Fruit fly (Drosophila melanogaster) whole organism, larva: ENCODE measurements around the gene CG12502.

Experiments
- noc ChIP-seq: fragments of 200-800 bp; sonication (Bioruptor generic); optimal IDR thresholded peaks from 3 replicates; lab custom pipeline; 2019; ENCODE audit warnings: missing biosample characterization, mild to moderate bottlenecking, missing genetic modification characterization, moderate library complexity

CG12502 gene

DNA sequence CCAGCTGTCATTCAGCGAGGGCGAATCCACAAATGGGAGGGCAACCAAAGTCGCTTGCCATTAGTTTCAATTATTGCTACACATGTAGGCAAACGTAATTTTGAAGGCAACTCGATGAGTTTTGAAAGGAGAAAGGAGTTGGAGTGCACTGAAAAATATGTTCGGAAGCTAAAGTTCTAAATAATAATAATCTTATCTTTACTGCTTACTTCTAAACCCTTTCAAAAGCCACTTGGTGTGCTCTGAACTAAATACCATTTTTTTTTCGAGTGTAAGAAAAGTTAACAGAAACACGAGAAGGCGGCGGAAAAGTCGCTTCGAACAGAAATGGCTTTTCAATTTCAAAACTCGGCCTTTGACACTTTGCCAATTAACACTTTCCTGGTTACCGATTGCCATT lies 21.6 kb upstream of the CG12502 start, which contains the start of gene Cep290:
Cep290 (plus strand) TSS at position 301 of the 400 bp plus-strand sequence.
- TF ChIP-seq noc (tag; lab: Kevin White, UChicago), result no peak

DNA sequence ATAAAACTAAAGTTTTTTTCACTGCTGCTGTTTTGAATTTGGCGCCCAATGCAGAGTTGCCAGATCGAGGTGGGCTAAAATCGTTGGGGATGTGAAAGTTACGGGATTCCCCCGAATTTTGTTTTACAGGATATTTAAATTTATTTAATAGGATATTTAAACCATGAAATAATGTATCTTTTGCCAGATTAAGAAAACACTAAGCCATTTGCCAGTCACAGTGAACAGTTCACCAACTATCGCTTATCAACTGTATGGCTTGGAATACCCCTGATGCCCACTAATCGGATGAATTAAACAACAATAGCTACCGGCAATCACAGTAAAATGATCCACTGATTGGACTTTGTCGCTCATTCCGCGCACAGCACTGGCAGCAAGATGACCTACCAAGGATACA lies 14.1 kb upstream of the CG12502 start, which contains the start of gene Dci:
Dci (plus strand) TSS at position 286 of the 400 bp plus-strand sequence.
- TF ChIP-seq noc (tag; lab: Kevin White, UChicago), result peak; percentile 41

DNA sequence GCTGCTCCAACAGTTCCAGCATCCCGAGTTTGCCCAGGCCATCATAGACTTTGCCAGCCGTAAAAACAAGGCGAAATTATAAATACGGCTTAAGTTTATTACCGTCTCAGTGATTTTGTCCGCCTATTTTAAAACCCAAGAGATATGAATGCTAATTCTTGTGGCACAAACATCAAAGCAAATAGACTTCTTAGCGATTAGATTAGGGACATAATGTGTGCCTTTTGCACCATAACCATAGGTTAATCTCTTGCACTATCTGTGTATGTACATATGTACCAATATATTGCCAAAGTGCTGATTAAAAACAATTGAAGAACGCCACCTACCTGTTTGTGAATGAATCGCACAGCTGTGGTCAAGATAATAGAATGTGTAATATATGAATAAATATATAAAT lies 12.9 kb upstream of the CG12502 start:
- peak; percentile 66 for TF ChIP-seq noc (tag; lab: Kevin White, UChicago)

DNA sequence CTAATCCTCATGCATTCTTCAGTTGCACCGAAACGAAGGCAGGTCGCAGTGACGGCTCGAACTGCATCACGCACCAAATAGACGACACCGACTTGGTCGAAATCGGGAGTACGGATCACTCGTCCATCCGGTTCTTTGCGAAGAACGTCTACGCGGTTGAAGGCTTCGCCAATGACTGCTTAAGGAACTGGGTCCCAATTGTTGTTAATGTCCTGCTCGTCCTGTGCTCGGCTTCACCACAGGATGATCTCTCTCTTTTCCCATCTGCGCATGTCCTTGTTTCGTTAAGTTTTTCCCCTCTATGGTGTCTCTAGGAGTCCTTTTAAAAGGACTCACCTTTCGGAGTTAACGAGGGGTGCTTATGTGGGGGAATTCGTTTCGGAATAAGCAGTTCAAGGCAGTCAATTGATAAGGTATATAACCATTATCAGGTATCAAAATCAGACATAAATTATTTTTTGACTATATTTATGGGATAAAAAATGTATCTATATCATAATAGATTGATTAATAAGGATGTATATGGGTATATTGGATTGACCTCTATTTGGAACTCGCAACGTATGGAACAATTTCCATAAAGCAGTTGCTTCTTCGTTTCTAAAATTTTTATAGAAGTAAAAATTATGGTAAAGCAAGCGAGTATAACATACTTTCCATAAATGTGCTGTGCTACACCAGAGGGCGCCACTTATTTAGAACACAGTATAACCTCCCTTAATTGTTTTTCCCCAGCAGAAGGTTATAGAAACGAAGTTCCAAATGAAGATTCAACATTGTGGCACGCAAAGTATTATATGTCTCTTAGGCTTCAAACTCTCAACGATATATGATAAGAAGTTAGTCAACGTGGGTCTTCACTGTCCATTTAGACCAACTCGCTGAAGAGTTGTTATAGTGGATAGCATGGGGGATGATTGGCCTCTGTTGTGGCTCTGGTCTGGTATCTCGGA lies 7.9 kb upstream of the CG12502 start, which contains the start of gene dpr20:
dpr20 (minus strand) TSS at position 186 of the 953 bp plus-strand sequence.
- TF ChIP-seq noc (tag; lab: Kevin White, UChicago), result peak; percentile 14

DNA sequence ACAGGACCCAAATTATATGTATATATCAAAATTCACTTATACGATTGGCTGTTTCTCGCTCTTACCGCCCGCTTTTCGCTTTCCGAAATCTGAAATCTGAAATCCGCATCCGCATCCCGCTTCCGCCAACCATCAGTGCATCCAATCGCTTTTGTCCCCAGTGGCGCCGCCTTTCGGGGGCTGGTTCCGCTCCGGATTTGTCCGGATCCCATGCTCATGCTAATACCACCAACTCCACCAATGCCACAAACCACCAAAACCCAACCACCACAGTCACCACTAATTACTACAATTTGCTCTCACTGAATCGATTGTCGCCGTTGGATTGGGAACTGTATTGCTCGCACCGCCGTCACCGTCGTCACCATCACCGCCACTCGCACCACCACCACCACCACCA lies 3.6 kb downstream of the CG12502 start:
- no peak for TF ChIP-seq noc (tag; lab: Kevin White, UChicago)

DNA sequence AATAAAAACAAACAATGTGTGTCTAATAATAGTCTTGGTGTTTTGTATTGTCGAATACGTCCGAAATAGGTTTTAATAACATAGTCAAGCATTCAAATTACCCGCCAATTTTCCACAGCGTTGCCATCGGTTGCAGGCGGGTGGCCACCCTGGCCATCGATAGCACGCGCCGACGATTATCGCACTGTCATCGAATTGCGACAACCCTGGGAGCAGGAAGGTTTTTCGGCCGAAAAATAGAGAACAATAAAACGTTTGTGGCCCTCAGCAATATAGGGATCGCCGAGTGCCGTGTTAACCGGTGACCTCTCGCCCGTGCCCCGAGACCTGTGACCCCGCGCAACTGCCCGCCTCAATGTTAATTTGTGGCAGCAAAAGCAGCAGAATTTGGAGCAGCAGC lies 6.5 kb downstream of the CG12502 start, which contains the start of gene Usp10:
Usp10 (plus strand) TSS at position 187 of the 400 bp plus-strand sequence.
- no peak for TF ChIP-seq noc (tag; lab: Kevin White, UChicago)

DNA sequence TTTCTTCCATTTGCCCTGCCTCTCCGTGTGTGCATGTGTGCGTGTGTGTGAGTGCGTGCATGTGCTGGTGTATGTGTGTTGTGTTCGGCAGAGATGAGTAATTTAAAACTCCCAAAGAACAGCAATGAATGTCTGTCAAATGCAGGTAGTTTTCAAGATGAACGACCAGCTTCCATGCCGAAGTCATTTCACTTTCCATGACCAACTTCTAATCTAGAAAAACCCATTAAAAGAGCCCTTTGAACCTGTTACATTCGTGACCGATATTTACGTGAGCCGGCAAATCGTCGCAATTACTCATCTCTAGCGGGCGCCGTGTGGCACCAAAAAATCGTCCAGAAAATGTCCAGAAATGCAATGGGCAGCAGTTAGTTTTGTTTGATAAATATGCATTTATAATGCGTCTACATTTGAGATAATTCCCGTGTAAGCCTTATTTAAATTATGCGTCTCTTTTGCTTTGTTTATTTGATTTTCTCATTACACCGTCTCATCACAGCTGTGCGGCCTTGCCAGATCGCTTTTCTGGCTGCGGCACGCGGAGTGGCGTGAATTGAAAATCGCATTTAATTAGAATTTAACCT lies 7.3 kb downstream of the CG12502 start:
- TF ChIP-seq noc (tag; lab: Kevin White, UChicago), result no peak

DNA sequence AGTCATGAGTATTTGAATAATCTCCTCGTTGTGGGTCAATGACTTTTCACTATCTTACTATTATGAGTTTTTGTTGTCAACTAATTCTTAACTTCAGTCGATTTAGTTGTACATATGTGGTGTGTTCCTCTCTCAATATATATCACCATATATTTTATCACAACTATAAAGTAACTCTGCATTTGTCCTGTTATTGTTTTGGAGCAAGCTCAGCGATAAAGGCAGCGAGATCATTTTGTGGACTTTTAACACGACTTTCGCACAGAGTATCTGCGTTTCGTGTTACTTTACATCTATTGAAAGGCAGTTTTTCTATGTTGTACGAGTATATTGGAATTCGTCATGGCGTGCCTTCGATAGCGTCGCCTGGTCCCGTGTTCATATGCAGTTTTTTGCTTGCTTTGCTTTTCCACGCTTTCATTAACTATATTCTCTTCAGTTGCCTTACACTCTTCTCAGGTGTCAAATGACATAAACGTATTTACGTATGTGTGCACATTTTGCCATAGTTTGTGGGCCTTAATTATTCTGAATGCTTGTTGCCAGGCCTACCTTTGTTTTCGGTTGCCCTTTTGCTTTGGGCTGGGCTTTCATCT lies 10.3 kb downstream of the CG12502 start:
- peak; percentile 17 for TF ChIP-seq noc (tag; lab: Kevin White, UChicago)

DNA sequence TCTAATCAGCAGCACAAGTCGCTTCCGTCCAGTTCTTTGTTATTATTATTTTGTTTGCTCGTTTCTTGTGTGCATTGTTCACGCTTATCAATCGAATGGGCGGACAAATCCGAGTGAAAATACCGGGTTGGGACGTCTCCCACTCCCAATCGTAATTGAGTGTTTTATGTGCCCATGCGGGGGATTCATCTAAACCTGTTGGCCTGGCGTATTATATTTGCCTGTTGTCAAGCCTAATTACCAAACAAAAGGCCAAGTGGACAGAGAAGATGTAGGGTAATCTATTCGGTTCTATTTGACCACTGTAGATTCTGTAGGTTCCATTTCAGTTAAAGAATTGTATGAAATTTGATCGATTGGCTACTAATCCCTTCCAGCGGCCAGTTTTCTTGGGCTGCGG lies 10.9 kb downstream of the CG12502 start:
- no peak for TF ChIP-seq noc (tag; lab: Kevin White, UChicago)

DNA sequence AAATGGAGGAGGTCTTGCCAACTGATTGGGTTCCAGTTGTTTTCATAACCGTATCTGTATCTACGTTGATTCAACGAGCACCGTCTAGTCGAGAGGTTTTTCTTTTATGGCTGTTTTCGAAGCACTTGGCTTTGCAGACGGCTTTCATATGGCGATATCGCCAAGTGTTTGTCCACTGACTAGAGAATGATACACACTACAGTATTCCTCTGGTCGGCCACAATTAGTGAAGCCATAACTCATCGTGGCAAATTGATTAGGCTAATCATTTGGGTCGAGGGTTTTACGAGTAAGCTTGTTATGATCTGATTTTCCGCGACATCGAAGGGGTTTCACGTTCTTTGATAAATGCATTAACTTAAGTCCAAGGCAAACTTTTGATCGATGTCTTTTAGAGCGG lies 11.5 kb downstream of the CG12502 start:
- peak; percentile 28 for TF ChIP-seq noc (tag; lab: Kevin White, UChicago)

DNA sequence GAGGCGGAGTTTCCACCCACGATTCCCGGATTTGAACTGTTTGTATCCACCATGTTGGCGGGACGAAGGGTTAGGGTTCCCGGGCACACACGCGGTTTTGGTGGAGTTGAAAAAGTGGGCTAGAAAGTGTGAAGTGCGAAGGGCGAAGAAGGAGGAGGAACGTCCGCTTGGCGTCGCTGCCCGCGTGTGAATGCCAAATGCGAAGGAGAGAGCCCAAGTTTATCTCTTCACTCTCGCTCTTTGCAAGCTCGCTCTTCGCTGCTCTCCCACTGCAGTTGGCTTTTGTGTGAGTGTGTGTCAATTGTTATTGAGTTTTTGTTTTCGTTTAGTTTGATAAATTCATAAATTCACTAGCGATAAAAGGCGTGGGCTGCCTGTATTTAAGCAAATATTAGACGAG lies 15.7 kb downstream of the CG12502 start:
- TF ChIP-seq noc (tag; lab: Kevin White, UChicago), result no peak

DNA sequence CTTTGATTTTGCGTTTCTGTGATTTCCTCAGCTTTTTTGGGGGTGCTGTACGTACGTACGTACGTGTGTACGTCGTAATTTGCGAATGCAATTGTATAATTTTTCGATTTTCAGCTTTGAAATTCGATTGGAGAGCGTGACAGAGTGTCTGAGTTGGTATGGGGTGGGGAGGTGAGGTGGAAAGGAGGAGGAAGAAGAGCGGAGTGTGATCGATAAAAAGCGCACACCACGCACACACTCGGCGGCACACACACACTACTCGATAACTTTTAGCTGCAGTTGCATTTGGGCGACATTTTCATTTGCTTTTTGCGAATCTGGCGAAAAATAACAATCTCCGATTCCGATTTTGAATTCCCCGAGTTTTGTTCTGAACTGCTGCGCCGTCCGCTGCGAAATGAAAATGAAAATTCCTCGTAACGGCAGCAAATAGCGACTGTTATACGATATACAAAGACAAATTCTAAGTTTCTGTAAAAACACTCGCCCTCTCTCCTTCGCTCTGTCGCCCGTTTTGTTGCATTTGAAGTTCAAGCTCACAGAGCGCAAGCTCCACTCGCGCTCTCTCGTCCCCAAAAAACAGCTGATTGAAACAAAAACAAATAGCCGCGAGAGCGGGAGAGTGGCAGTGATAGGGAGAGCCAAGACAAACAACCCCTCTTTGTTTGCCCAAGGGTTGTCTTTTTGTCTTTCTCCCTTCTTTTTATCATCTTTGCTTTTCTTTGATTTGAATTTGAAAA lies 16.5 kb downstream of the CG12502 start, which contains the start of gene CG13907:
CG13907 (minus strand) TSS at position 518 of the 740 bp plus-strand sequence.
- no peak for TF ChIP-seq noc (tag; lab: Kevin White, UChicago)

DNA sequence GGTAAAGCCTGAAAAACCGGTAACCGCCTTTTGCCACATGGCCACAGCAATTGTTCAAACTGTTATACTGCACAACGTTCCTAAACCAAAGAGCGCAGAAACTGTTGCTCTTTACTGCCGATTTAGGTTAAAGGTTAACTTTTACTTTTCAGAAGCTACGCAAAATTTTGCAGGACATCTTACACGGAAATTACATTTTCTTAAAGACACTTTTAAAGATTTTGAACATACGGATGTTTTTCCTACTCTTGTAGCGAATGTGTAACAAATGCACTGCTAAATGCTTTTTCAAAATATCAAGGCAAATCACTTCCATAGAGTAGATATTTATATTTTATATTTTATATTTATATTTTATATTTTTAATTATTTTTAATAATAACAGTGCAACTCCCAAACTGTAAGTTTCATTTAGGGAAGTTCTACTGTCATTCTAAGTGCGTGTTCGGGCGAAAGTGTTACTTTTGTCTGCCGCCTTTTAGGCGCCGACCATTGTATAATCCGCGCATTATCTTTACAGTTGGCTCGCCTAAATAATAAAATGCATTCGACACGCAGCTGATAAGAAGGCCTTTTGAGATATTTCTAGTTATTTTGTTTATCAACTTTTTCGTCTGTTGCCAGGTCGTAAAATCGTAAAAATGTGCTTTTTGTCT lies 17.2 kb downstream of the CG12502 start:
- no peak for TF ChIP-seq noc (tag; lab: Kevin White, UChicago)

DNA sequence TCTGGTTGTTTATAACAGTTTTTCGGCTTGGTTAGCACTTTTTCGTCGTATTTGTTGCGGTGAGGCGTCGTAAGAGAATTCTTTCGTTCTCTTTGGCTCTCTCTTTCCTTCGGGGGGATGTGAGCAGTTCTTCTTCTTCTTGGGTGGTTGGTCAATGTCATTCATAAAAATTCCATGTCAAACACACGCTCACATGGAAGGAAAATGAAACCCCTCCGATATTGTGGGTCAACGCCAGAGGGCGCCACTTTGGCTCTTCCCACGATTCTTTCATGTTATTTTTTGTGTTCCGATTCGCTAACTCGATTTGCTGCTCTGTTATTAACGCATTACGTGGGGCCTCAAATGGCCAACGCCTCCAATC lies 17.7 kb downstream of the CG12502 start:
- no peak for TF ChIP-seq noc (tag; lab: Kevin White, UChicago)

DNA sequence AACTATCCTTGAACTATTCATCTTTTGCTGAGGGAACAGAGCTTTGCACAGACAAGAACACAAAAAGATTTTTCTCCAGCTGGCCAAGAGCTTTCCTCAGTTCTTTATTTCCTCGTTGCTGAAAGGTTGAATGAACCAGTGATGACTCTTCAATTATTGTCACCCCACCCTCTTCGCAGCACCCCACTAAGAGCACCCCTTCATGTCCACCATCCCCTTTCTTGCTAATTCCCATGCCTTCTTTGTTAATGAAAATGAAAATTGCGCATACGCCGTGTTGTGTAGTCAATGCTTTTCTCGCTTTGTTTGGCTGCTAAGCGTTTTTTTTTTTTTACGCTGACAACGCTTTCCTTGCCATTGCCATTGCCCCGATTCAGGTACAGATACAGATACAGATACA lies 18.6 kb downstream of the CG12502 start:
- TF ChIP-seq noc (tag; lab: Kevin White, UChicago), result no peak
